Fruit fly (Drosophila melanogaster): ENCODE results near the gene Axn.

The Axn gene

DNA sequence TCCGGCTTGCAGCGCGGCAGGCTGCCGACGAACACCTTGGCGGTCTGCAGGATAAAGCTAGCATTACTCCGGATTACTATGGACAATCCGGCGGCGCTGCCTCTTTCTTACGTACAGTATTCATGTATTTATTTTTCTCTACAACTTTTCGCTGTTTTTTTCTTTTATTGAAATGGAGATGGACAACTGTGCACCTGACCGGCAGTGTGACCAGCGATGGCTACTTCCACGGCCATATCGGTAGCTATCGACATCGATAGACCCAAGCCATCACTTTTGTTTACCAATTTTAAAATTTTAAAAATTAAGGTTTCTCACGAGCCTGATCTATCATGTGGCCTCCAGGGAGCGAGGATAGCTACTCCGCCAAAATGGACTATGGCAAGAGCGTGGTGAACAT lies 27.6 kb upstream of the Axn start, which contains the start of the genes CG7903 and Sas-6 (continued):
- TF ChIP-seq CG10267 (tag; optimal IDR thresholded peaks at IDR 0.05) (peak; percentile 2), bowl (GFP tag; IDR thresholded peaks at IDR 0.05) (no peak), CG18262 (tag; optimal IDR thresholded peaks at IDR 0.05) (no peak), Ptx1 (GFP tag; IDR thresholded peaks at IDR 0.05) (no peak), CG8765 (GFP tag; IDR thresholded peaks at IDR 0.05) (no peak), CG10654 (GFP tag; optimal IDR thresholded peaks at IDR 0.05) (no peak), grau (tag; optimal IDR thresholded peaks at IDR 0.05) (no peak), B-H2 (GFP tag; optimal IDR thresholded peaks at IDR 0.05) (no peak), vvl (GFP tag; IDR thresholded peaks at IDR 0.05) (no peak), Ssrp (tag; optimal IDR thresholded peaks at IDR 0.05) (no peak), tio (GFP tag; optimal IDR thresholded peaks at IDR 0.05) (no peak), stwl (tag; optimal IDR thresholded peaks at IDR 0.05) (peak; percentile 56), unc-4 (GFP tag; IDR thresholded peaks at IDR 0.05; ENCODE audit: partially characterized antibody) (peak; percentile 77), CG11560 (tag; IDR thresholded peaks at IDR 0.05) (no peak), org-1 (GFP tag; optimal IDR thresholded peaks at IDR 0.05) (no peak), Atf3 (GFP tag; optimal IDR thresholded peaks at IDR 0.05) (no peak), fd102C (GFP tag; optimal IDR thresholded peaks at IDR 0.05) (no peak), CG9727 (GFP tag; optimal IDR thresholded peaks at IDR 0.05) (no peak), ewg (GFP tag; optimal IDR thresholded peaks at IDR 0.05) (no peak), jing (GFP tag; optimal IDR thresholded peaks at IDR 0.05) (no peak), Neu2 (GFP tag; optimal IDR thresholded peaks at IDR 0.05; ENCODE audit: borderline replicate concordance) (no peak), MESR4 (GFP tag; optimal IDR thresholded peaks at IDR 0.05) (peak; percentile 71), ato (GFP tag; IDR thresholded peaks at IDR 0.05; ENCODE audit: partially characterized antibody) (no peak), gfzf (GFP tag; optimal IDR thresholded peaks at IDR 0.05) (peak; percentile 67), amos (GFP tag; IDR thresholded peaks at IDR 0.05; ENCODE audit: partially characterized antibody) (peak; percentile 78), CG6683 (GFP tag; optimal IDR thresholded peaks at IDR 0.05) (no peak), dmrt11E (tag; optimal IDR thresholded peaks at IDR 0.05) (no peak), HmgZ (tag; optimal IDR thresholded peaks at IDR 0.05) (peak; percentile 33), row (GFP tag; IDR thresholded peaks at IDR 0.05) (peak; percentile 32; the same call in 1 of the 3 replicates), Dll (GFP tag; IDR thresholded peaks at IDR 0.05; ENCODE audit: partially characterized antibody) (peak; percentile 73), CG11093 (GFP tag; IDR thresholded peaks at IDR 0.05) (no peak), CG3726 (GFP tag; IDR thresholded peaks at IDR 0.05) (no peak), CG43689 (GFP tag; IDR thresholded peaks at IDR 0.05) (no peak), dpn (GFP tag; optimal IDR thresholded peaks at IDR 0.05) (no peak), Deaf1 (tag; optimal IDR thresholded peaks at IDR 0.05) (no peak), Tbp (GFP tag; optimal IDR thresholded peaks at IDR 0.05) (no peak), E2f2 (GFP tag; IDR thresholded peaks at IDR 0.05) (peak; percentile 79), CG17568 (GFP tag; optimal IDR thresholded peaks at IDR 0.05) (no peak), CG4360 (GFP tag; IDR thresholded peaks at IDR 0.05) (no peak), eve (GFP tag; optimal IDR thresholded peaks at IDR 0.05) (no peak), CG2116 (GFP tag; optimal IDR thresholded peaks at IDR 0.05) (peak; percentile 92), CG17186 (GFP tag; optimal IDR thresholded peaks at IDR 0.05) (no peak), stc (GFP tag; IDR thresholded peaks at IDR 0.05) (no peak), Dref (GFP tag; IDR thresholded peaks at IDR 0.05) (peak; percentile 89), run (tag; optimal IDR thresholded peaks at IDR 0.05) (no peak), CG2129 (GFP tag; IDR thresholded peaks at IDR 0.05; ENCODE audit: partially characterized antibody) (peak; percentile 22; the same call in 1 of the 2 replicates), CG13775 (GFP tag; optimal IDR thresholded peaks at IDR 0.05) (no peak), Elba2 (GFP tag; optimal IDR thresholded peaks at IDR 0.05) (no peak), croc (GFP tag; conservative IDR thresholded peaks at IDR 0.05) (no peak), CG34224 (GFP tag; IDR thresholded peaks at IDR 0.05; ENCODE audit: partially characterized antibody) (peak; percentile 76), seq (GFP tag; IDR thresholded peaks at IDR 0.05) (no peak)

All from whole organism, embryonic.